Worm (Caenorhabditis elegans) whole organism, L1 larva: ENCODE results near the gene apn-1.
A peak's percentile ranks its signal among the peaks of the same experiment; 100 is the strongest.

Experiments
- Y116A8C.19 ChIP-seq: sonication (generic microtip); optimal IDR thresholded peaks from 2 replicates; lab custom pipeline; 2016; ENCODE audit warnings: missing compliant biosample characterization, missing genetic modification characterization, borderline replicate concordance
- aha-1 ChIP-seq: fragments of 150-350 bp; optimal IDR thresholded peaks from 2 replicates; lab custom pipeline; 2014; ENCODE audit warnings: missing biosample characterization, missing genetic modification characterization
- ama-1 ChIP-seq: fragments of 150-350 bp; optimal IDR thresholded peaks from 2 replicates; lab custom pipeline; 2014
- ceh-82 ChIP-seq, 3 experiments: fragments of 150-350 bp in 1 of 3; sonication (generic microtip) in 2 of 3; optimal IDR thresholded peaks; 2 replicates each; lab custom pipeline; 2014 to 2017; ENCODE audit warnings: missing biosample characterization in 3 of 3, missing genetic modification characterization in 3 of 3
- ces-1 ChIP-seq: fragments of 150-350 bp; optimal IDR thresholded peaks from 2 replicates; lab custom pipeline; 2014; ENCODE audit warnings: missing biosample characterization, missing genetic modification reagents, missing genetic modification characterization
- dpl-1 ChIP-seq, 3 experiments: fragments of 150-350 bp in 2 of 3; sonication (generic microtip) in 1 of 3; optimal IDR thresholded peaks; 2 replicates each; lab custom pipeline; 2014 to 2017; ENCODE audit warnings: missing biosample characterization in 3 of 3, missing genetic modification characterization in 3 of 3, missing genetic modification reagents in 3 of 3
- efl-1 ChIP-seq, 4 experiments: fragments of 150-350 bp; optimal IDR thresholded peaks in 3 of 4; peaks in 1 of 4; 1 replicate in 1 of 4; 2 replicates in 3 of 4; lab custom pipeline; 2014; ENCODE audit warnings: missing biosample characterization in 2 of 4, missing genetic modification characterization in 2 of 4, missing genetic modification reagents in 2 of 4
- efl-3 ChIP-seq: fragments of 200-800 bp; sonication (Bioruptor generic); optimal IDR thresholded peaks from 2 replicates; lab custom pipeline; 2018; ENCODE audit warnings: mild to moderate bottlenecking, missing genetic modification characterization, missing compliant biosample characterization
- egl-13 ChIP-seq: sonication (generic microtip); optimal IDR thresholded peaks from 2 replicates; lab custom pipeline; 2016; ENCODE audit warnings: missing genotype, missing genetic modification reagents, missing genetic modification characterization, missing compliant biosample characterization
- egl-27 ChIP-seq, 2 experiments: fragments of 150-350 bp in 1 of 2; sonication (generic microtip); optimal IDR thresholded peaks; 3 replicates each; lab custom pipeline; 2017 to 2018; ENCODE audit warnings: missing biosample characterization in 2 of 2, missing genetic modification characterization in 2 of 2, missing genetic modification reagents in 2 of 2
- elt-2 ChIP-seq: sonication (generic microtip); optimal IDR thresholded peaks from 2 replicates; lab custom pipeline; 2016; ENCODE audit warnings: missing genetic modification characterization, mild to moderate bottlenecking, inconsistent platforms, missing compliant biosample characterization, missing genetic modification reagents
- elt-3 ChIP-seq, 6 experiments: fragments of 150-350 bp in 1 of 6; sonication (generic microtip); optimal IDR thresholded peaks; 2 replicates each; lab custom pipeline; 2017 to 2018; ENCODE audit warnings: missing biosample characterization in 6 of 6, missing genetic modification characterization in 6 of 6, inconsistent platforms in 1 of 6
- fkh-10 ChIP-seq: sonication (generic microtip); optimal IDR thresholded peaks from 2 replicates; lab custom pipeline; 2017; ENCODE audit warnings: missing biosample characterization, missing genetic modification reagents, missing genetic modification characterization
- fos-1 ChIP-seq: fragments of 150-350 bp; optimal IDR thresholded peaks from 2 replicates; lab custom pipeline; 2014; ENCODE audit warnings: missing biosample characterization, missing genetic modification characterization
- hlh-17 ChIP-seq: fragments of 200-800 bp; sonication (Bioruptor generic); optimal IDR thresholded peaks from 2 replicates; lab custom pipeline; 2018; ENCODE audit warnings: missing genetic modification characterization, mild to moderate bottlenecking, missing compliant biosample characterization, moderate library complexity, borderline replicate concordance
- hlh-4 ChIP-seq: sonication (generic microtip); optimal IDR thresholded peaks from 2 replicates; lab custom pipeline; 2016; ENCODE audit warnings: mild to moderate bottlenecking, missing genetic modification characterization, missing compliant biosample characterization
- irx-1 ChIP-seq: sonication (generic microtip); optimal IDR thresholded peaks from 2 replicates; lab custom pipeline; 2016; ENCODE audit warnings: missing genetic modification characterization, missing compliant biosample characterization
- isw-1 ChIP-seq: fragments of 200-800 bp; sonication (Bioruptor generic); IDR thresholded peaks from 2 replicates; pipeline ENCODE4 v1.3.6; 2022; ENCODE audit warnings: missing genetic modification characterization, missing compliant biosample characterization
- jun-1 ChIP-seq: fragments of 150-350 bp; optimal IDR thresholded peaks from 2 replicates; lab custom pipeline; 2014; ENCODE audit warnings: missing biosample characterization, missing genetic modification reagents, missing genetic modification characterization
- lin-13 ChIP-seq: fragments of 150-350 bp; optimal IDR thresholded peaks from 2 replicates; lab custom pipeline; 2014; ENCODE audit warnings: missing biosample characterization, missing genetic modification reagents, missing genetic modification characterization
- lin-39 ChIP-seq: fragments of 150-350 bp; optimal IDR thresholded peaks from 2 replicates; lab custom pipeline; 2014; ENCODE audit warnings: missing biosample characterization, missing genetic modification reagents, missing genetic modification characterization
- lir-3 ChIP-seq: sonication (generic microtip); optimal IDR thresholded peaks from 2 replicates; lab custom pipeline; 2016; ENCODE audit warnings: mild to moderate bottlenecking, missing genetic modification characterization, moderate library complexity, missing compliant biosample characterization; ENCODE audit not compliant: poor library complexity
- lsy-2 ChIP-seq, 2 experiments: fragments of 150-350 bp; optimal IDR thresholded peaks; 2 replicates each; lab custom pipeline; 2014; ENCODE audit warnings: missing biosample characterization in 2 of 2, missing genetic modification characterization in 2 of 2
- mab-9 ChIP-seq: fragments of 200-800 bp; sonication (Bioruptor generic); IDR thresholded peaks from 2 replicates; pipeline ENCODE4 v1.3.6; 2022; ENCODE audit warnings: missing genetic modification reagents, missing genetic modification characterization, missing compliant biosample characterization
- mef-2 ChIP-seq: fragments of 150-350 bp; optimal IDR thresholded peaks from 2 replicates; lab custom pipeline; 2014; ENCODE audit warnings: missing biosample characterization, missing genetic modification characterization
- mep-1 ChIP-seq: fragments of 150-350 bp; optimal IDR thresholded peaks from 2 replicates; lab custom pipeline; 2014; ENCODE audit warnings: missing biosample characterization, missing genetic modification characterization
- nhr-28 ChIP-seq: fragments of 150-350 bp; optimal IDR thresholded peaks from 2 replicates; lab custom pipeline; 2014; ENCODE audit warnings: missing biosample characterization, missing genetic modification characterization
- nhr-47 ChIP-seq: sonication (generic microtip); optimal IDR thresholded peaks from 2 replicates; lab custom pipeline; 2016; ENCODE audit warnings: mild to moderate bottlenecking, missing genetic modification characterization, moderate library complexity, missing compliant biosample characterization
- nhr-71 ChIP-seq: sonication (generic microtip); optimal IDR thresholded peaks from 2 replicates; lab custom pipeline; 2016; ENCODE audit warnings: mild to moderate bottlenecking, missing genetic modification characterization, moderate library complexity, missing compliant biosample characterization
- nhr-76 ChIP-seq: sonication (generic microtip); optimal IDR thresholded peaks from 2 replicates; lab custom pipeline; 2017; ENCODE audit warnings: missing biosample characterization, missing genetic modification characterization
- nhr-77 ChIP-seq: fragments of 150-350 bp; optimal IDR thresholded peaks from 2 replicates; lab custom pipeline; 2014; ENCODE audit warnings: missing biosample characterization, missing genetic modification characterization
- nhr-84 ChIP-seq: sonication (generic microtip); optimal IDR thresholded peaks from 2 replicates; lab custom pipeline; 2017; ENCODE audit warnings: missing biosample characterization, missing genetic modification characterization
- nhr-90 ChIP-seq: sonication (generic microtip); optimal IDR thresholded peaks from 2 replicates; lab custom pipeline; 2016; ENCODE audit warnings: mild to moderate bottlenecking, missing genetic modification characterization, missing compliant biosample characterization; ENCODE audit not compliant: poor library complexity
- pag-3 ChIP-seq: sonication (generic microtip); optimal IDR thresholded peaks from 2 replicates; lab custom pipeline; 2017; ENCODE audit warnings: missing genetic modification characterization, mild to moderate bottlenecking, missing compliant biosample characterization, antibody characterized with exemption, borderline replicate concordance; ENCODE audit not compliant: insufficient read depth
- pax-3 ChIP-seq: fragments of 200-800 bp; sonication (Bioruptor generic); optimal IDR thresholded peaks from 2 replicates; lab custom pipeline; 2018; ENCODE audit warnings: mild to moderate bottlenecking, missing genetic modification characterization, moderate library complexity, missing compliant biosample characterization
- rnt-1 ChIP-seq: sonication (generic microtip); optimal IDR thresholded peaks from 2 replicates; lab custom pipeline; 2016; ENCODE audit warnings: mild to moderate bottlenecking, missing genetic modification characterization, moderate library complexity, missing compliant biosample characterization
- snpc-4 ChIP-seq: fragments of 150-350 bp; optimal IDR thresholded peaks from 2 replicates; lab custom pipeline; 2014; ENCODE audit warnings: missing biosample characterization, missing genetic modification characterization
- snu-23 ChIP-seq: sonication (generic microtip); optimal IDR thresholded peaks from 2 replicates; lab custom pipeline; 2016; ENCODE audit warnings: missing genetic modification characterization, missing compliant biosample characterization
- sup-37 ChIP-seq: fragments of 200-800 bp; sonication (Bioruptor generic); optimal IDR thresholded peaks from 2 replicates; lab custom pipeline; 2018; ENCODE audit warnings: mild to moderate bottlenecking, missing genetic modification characterization, missing compliant biosample characterization
- unc-130 ChIP-seq: fragments of 150-350 bp; optimal IDR thresholded peaks from 2 replicates; lab custom pipeline; 2017; ENCODE audit warnings: missing biosample characterization, missing genetic modification characterization, inconsistent platforms
- unc-62 ChIP-seq: fragments of 150-350 bp; optimal IDR thresholded peaks from 2 replicates; lab custom pipeline; 2014; ENCODE audit warnings: missing biosample characterization, missing genetic modification reagents, missing genetic modification characterization
- vab-15 ChIP-seq: sonication (generic microtip); optimal IDR thresholded peaks from 2 replicates; lab custom pipeline; 2017; ENCODE audit warnings: missing genotype, mild to moderate bottlenecking, missing genetic modification characterization, missing compliant biosample characterization
- xbp-1 ChIP-seq: sonication (generic microtip); optimal IDR thresholded peaks from 2 replicates; lab custom pipeline; 2016; ENCODE audit warnings: missing genetic modification characterization, missing compliant biosample characterization
- zag-1 ChIP-seq: fragments of 150-350 bp; optimal IDR thresholded peaks from 2 replicates; lab custom pipeline; 2014; ENCODE audit warnings: missing biosample characterization, missing genetic modification characterization
- zip-4 ChIP-seq: fragments of 200-800 bp; sonication (Bioruptor generic); optimal IDR thresholded peaks from 2 replicates; lab custom pipeline; 2018; ENCODE audit warnings: mild to moderate bottlenecking, missing genetic modification characterization, moderate library complexity, missing compliant biosample characterization
- ztf-4 ChIP-seq: fragments of 150-350 bp; optimal IDR thresholded peaks from 2 replicates; lab custom pipeline; 2014; ENCODE audit warnings: missing biosample characterization, missing genetic modification characterization

The apn-1 gene

DNA sequence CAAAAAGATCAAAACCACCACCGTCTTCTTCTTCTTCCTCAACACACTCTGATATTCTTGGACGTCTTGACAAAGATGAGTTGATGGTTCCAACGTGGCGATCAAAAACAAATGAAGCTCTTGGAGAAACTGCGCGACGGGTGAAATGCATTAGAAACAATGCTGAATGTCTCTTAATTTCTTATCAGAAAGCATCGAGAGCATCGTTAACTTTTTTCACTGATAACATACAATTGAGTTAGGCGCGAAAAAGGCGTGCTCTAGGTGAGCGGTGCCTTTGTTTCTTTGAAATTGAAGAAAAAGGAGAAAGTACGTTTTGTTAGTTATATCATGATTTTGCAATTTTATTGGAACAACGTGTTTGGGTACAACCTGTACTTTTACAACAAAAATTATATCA lies 25.9 kb downstream of the apn-1 start, which contains the start of gene gpcp-2:
gpcp-2 (minus strand) TSS at position 153 of the 400 bp plus-strand sequence.
- peak; percentile 47 for TF ChIP-seq elt-2 (tag; lab: Kevin White, UChicago)
- no peak for TF ChIP-seq fkh-10

DNA sequence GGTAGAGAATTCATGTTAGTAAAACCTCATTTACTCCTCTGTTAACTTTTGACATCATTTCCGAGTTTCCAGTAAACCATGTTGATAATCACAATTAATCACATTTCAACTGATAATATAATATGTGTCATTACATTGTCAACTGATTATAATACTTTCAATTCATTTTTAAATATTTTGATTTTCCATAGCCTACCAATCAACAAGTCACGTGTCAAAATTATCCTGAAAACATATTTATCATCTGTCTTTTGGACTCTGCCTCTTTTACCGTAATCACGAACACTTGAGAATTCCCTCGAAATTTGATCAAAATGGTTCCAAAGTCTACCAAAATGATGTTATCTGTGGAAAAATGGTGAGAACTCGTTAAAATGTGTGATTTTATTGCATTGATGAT lies 26.7 kb downstream of the apn-1 start:
- TF ChIP-seq efl-1 (optimal IDR thresholded peaks at IDR 0.05; lab: Kevin White, UChicago), result no peak
- peak in 1 of 2 experiments; percentile 60 for TF ChIP-seq efl-1 (GFP tag; optimal IDR thresholded peaks at IDR 0.05 in 1 of 2; lab: Kevin White, UChicago)
- peak; percentile 30 for TF ChIP-seq elt-2 (tag; lab: Kevin White, UChicago)
- no peak for TF ChIP-seq hlh-4 (tag; lab: Kevin White, UChicago)

DNA sequence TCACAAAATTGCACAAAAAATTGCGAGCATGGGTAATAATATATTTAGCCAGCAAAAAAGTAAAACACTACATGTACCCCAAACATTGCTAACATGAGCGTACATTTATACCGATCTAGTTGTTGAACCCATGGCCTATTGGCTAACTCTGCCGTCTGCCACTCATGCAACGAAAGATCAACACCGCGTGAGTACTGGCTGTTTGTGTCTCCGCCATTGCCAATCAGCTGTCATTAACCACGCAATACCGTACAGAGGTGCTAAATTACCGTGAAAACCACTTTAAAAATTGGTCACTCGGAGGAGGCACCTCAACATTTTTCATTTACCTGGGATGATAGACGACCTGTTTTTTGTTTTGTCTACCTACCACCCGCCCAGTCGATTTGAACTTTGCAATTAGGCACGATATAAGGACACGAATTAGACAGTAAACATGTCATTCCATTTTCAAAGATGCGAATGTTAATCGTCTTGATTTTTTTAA lies 28.0 kb downstream of the apn-1 start, which contains the start of gene K02C4.2:
K02C4.2 (plus strand) TSS at position 437 of the 487 bp plus-strand sequence.
- TF ChIP-seq nhr-77 (peak; percentile 75), rnt-1 (tag; lab: Kevin White, UChicago) (peak; percentile 81), nhr-71 (tag; lab: Kevin White, UChicago) (peak; percentile 83), unc-130 (tag; lab: Kevin White, UChicago) (peak; percentile 89), aha-1 (tag; lab: Kevin White, UChicago) (no peak), nhr-84 (tag; lab: Kevin White, UChicago) (no peak), egl-13 (tag; lab: Kevin White, UChicago) (no peak), mab-9 (GFP tag; lab: Robert Waterston, UW) (peak; percentile 35; the same call in 1 of the 2 replicates), nhr-76 (tag; lab: Kevin White, UChicago) (peak; percentile 71), dpl-1 (GFP tag; optimal IDR thresholded peaks at IDR 0.05; lab: Kevin White, UChicago) (peak; percentile 28 to 62 (median 60)), snpc-4 (tag; lab: Kevin White, UChicago) (peak; percentile 52), elt-3 (tag; optimal IDR thresholded peaks at IDR 0.05; lab: Kevin White, UChicago) (peak in 3 of 6 experiments; percentile 28 to 77 (median 42)), lsy-2 (tag; optimal IDR thresholded peaks at IDR 0.05; lab: Kevin White, UChicago) (peak; percentile 59 to 83), Y116A8C.19 (tag; lab: Kevin White, UChicago) (no peak), vab-15 (tag; lab: Kevin White, UChicago) (peak; percentile 83), nhr-47 (tag; lab: Kevin White, UChicago) (peak; percentile 75), nhr-90 (peak; percentile 83), lin-39 (tag; lab: Kevin White, UChicago) (peak; percentile 18), jun-1 (tag; lab: Kevin White, UChicago) (peak; percentile 60), ceh-82 (tag; optimal IDR thresholded peaks at IDR 0.05; lab: Kevin White, UChicago) (peak in 2 of 3 experiments; percentile 26 to 60), ama-1 (lab: Kevin White, UChicago) (no peak), ztf-4 (tag; lab: Kevin White, UChicago) (peak; percentile 0), nhr-28 (no peak), ces-1 (GFP tag; lab: Kevin White, UChicago) (no peak), fkh-10 (no peak), egl-27 (tag; optimal IDR thresholded peaks at IDR 0.05; lab: Kevin White, UChicago) (peak in 1 of 2 experiments; percentile 23), efl-3 (GFP tag; lab: Kevin White, UChicago) (no peak), fos-1 (tag; lab: Kevin White, UChicago) (peak; percentile 41), pag-3 (peak; percentile 84), unc-62 (GFP tag; lab: Kevin White, UChicago) (no peak), mef-2 (tag; lab: Kevin White, UChicago) (no peak), sup-37 (GFP tag; lab: Kevin White, UChicago) (peak; percentile 73), hlh-4 (tag; lab: Kevin White, UChicago) (no peak), zag-1 (no peak), pax-3 (tag; lab: Kevin White, UChicago) (no peak), snu-23 (GFP tag; lab: Kevin White, UChicago) (peak; percentile 86), lir-3 (tag; lab: Kevin White, UChicago) (peak; percentile 41), isw-1 (no peak), mep-1 (tag; lab: Kevin White, UChicago) (peak; percentile 87), zip-4 (peak; percentile 60), lin-13 (peak; percentile 69), irx-1 (tag; lab: Kevin White, UChicago) (peak; percentile 48), xbp-1 (tag; lab: Kevin White, UChicago) (peak; percentile 56), hlh-17 (GFP tag; lab: Kevin White, UChicago) (no peak)
